Worm (Caenorhabditis elegans): Measurements from ENCODE around the gene rab-30.
"Not testable (repeated sequence)": the region's sequence is repeated elsewhere in the genome, so short reads cannot be mapped to it uniquely, and the experiment has no call there.

DNA sequence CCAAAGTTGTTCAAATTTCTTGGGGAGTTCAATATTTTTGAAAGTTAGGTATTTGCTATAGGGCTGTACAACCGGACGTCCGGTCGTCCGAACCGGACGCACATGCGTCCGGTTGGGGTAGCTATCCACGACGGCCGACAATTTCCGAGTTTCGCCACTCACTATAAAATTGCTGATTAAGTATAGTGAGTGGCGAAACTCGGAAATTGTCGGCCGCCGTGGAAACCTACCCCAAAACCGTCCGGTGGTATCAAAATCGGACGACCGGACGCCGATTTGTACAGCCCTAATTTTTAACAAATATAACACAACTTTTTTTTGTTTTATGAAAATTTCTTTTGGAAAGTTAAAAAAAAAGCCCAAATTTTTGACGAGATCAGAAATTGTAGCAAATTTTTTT is 15.9 kb downstream of the rab-30 start:
- not testable (repeated sequence) for TF ChIP-seq unc-130 (GFP tag; optimal IDR thresholded peaks at IDR 0.05); nhr-90 (tag; optimal IDR thresholded peaks at IDR 0.05); pha-4 (tag; optimal IDR thresholded peaks at IDR 0.05); lsy-27 (tag; optimal IDR thresholded peaks at IDR 0.05; ENCODE audit: borderline replicate concordance, insufficient read depth); cebp-1 (GFP tag; IDR thresholded peaks at IDR 0.05); cebp-1 (tag; optimal IDR thresholded peaks at IDR 0.05); dpff-1 (tag; optimal IDR thresholded peaks at IDR 0.05); madf-10 (tag; optimal IDR thresholded peaks at IDR 0.05); ztf-6 (GFP tag; IDR thresholded peaks at IDR 0.05); ceh-27 (GFP tag; optimal IDR thresholded peaks at IDR 0.05); efl-1 (GFP tag; optimal IDR thresholded peaks at IDR 0.05); mel-28 (tag; optimal IDR thresholded peaks at IDR 0.05; ENCODE audit: borderline replicate concordance)
- TF ChIP-seq snpc-4 (GFP tag; optimal IDR thresholded peaks at IDR 0.05): peak; percentile 70
- TF ChIP-seq snpc-4 (tag; optimal IDR thresholded peaks at IDR 0.05): peak in 3 of 4 experiments; percentile 62 to 95 (median 93)

All from whole organism, young adult.